Fruit fly (Drosophila melanogaster): ENCODE measurements around the gene Nup43.

The Nup43 gene

dm6 chr3R:18393436-18393835 lies 27.0 kb downstream of the Nup43 start:
- TF ChIP-seq CG17801 (GFP tag; optimal IDR thresholded peaks at IDR 0.05; ENCODE audit: partially characterized antibody) = no peak

dm6 chr3R:18394876-18395275 lies 28.4 kb downstream of the Nup43 start:
- no peak for TF ChIP-seq CG17801 (GFP tag; optimal IDR thresholded peaks at IDR 0.05; ENCODE audit: partially characterized antibody)

dm6 chr3R:18395694-18396093 lies 29.3 kb downstream of the Nup43 start:
- TF ChIP-seq CG17801 (GFP tag; optimal IDR thresholded peaks at IDR 0.05; ENCODE audit: partially characterized antibody) = no peak

- TF ChIP-seq CG17801 (GFP tag; optimal IDR thresholded peaks at IDR 0.05; ENCODE audit: partially characterized antibody) = peak; percentile 96
These were observed 30.6 kb downstream of the Nup43 start, which contains the start of gene Vti1b for dm6 chr3R:18396801-18397604. Gene Vti1b (plus strand): TSS chr3R:18396995.

dm6 chr3R:18397834-18398378 lies 31.5 kb downstream of the Nup43 start:
- TF ChIP-seq CG17801 (GFP tag; optimal IDR thresholded peaks at IDR 0.05; ENCODE audit: partially characterized antibody) = no peak

- TF ChIP-seq CG17801 (GFP tag; optimal IDR thresholded peaks at IDR 0.05; ENCODE audit: partially characterized antibody) = no peak
These were observed 32.0 kb downstream of the Nup43 start for dm6 chr3R:18398460-18398901.

- peak; percentile 53 for TF ChIP-seq CG17801 (GFP tag; optimal IDR thresholded peaks at IDR 0.05; ENCODE audit: partially characterized antibody)
These were observed 32.7 kb downstream of the Nup43 start, which contains the start of gene Vha100-2 for dm6 chr3R:18398954-18399697. Gene Vha100-2 (minus strand): TSS chr3R:18399169.

dm6 chr3R:18399698-18400020 lies 33.2 kb downstream of the Nup43 start:
- no peak for TF ChIP-seq CG17801 (GFP tag; optimal IDR thresholded peaks at IDR 0.05; ENCODE audit: partially characterized antibody)

dm6 chr3R:18402549-18403429 lies 36.4 kb downstream of the Nup43 start, which contains the start of the genes Wdr37 and koko:
Gene Wdr37 (minus strand): TSS chr3R:18402716.
Gene koko (plus strand): TSS chr3R:18403026.
- peak; percentile 98 for TF ChIP-seq CG17801 (GFP tag; optimal IDR thresholded peaks at IDR 0.05; ENCODE audit: partially characterized antibody)

dm6 chr3R:18404713-18405112 lies 38.3 kb downstream of the Nup43 start, which contains the start of gene CG7685:
Gene CG7685 (plus strand): TSS chr3R:18404940.
- TF ChIP-seq CG17801 (GFP tag; optimal IDR thresholded peaks at IDR 0.05; ENCODE audit: partially characterized antibody) = peak; percentile 70

dm6 chr3R:18411205-18411749 lies 44.8 kb downstream of the Nup43 start, which contains the start of gene CG10864:
Gene CG10864 (minus strand): TSS chr3R:18411631.
- no peak for TF ChIP-seq CG17801 (GFP tag; optimal IDR thresholded peaks at IDR 0.05; ENCODE audit: partially characterized antibody)

- no peak for TF ChIP-seq CG17801 (GFP tag; optimal IDR thresholded peaks at IDR 0.05; ENCODE audit: partially characterized antibody)
These were observed 46.1 kb downstream of the Nup43 start, which contains the start of gene CG31122 for dm6 chr3R:18412279-18413214. Gene CG31122 (minus strand): TSS chr3R:18412874.
